Fruit fly (Drosophila melanogaster) whole organism, embryonic: ENCODE data around the gene Pis.
A peak's percentile ranks its signal among the peaks of the same experiment; 100 is the strongest.

ENCODE experiments used
- CG10462 ChIP-seq: fragments of 200-800 bp; sonication (Bioruptor generic); optimal IDR thresholded peaks from 2 replicates; lab custom pipeline; 2016; ENCODE audit warnings: missing biosample characterization, missing genetic modification characterization
- CG11085 ChIP-seq: fragments of 200-800 bp; sonication (Bioruptor generic); IDR thresholded peaks from 2 replicates; pipeline ENCODE4 v1.3.6; 2022; ENCODE audit warnings: missing biosample characterization, missing genetic modification characterization
- CG14710 ChIP-seq: fragments of 200-800 bp; sonication (Bioruptor generic); optimal IDR thresholded peaks from 3 replicates; lab custom pipeline; 2019; ENCODE audit warnings: missing biosample characterization, mild to moderate bottlenecking, missing genetic modification characterization, moderate library complexity
- CG15479 ChIP-seq: fragments of 200-800 bp; sonication (Bioruptor generic); optimal IDR thresholded peaks from 3 replicates; lab custom pipeline; 2019; ENCODE audit warnings: missing biosample characterization, mild to moderate bottlenecking, missing genetic modification characterization, moderate library complexity
- CG1603 ChIP-seq: fragments of 200-800 bp; sonication (Bioruptor generic); optimal IDR thresholded peaks from 2 replicates; lab custom pipeline; 2019; ENCODE audit warnings: missing biosample characterization, mild to moderate bottlenecking, missing genetic modification characterization, moderate library complexity
- CG18476 ChIP-seq: fragments of 200-800 bp; sonication (Bioruptor generic); optimal IDR thresholded peaks from 2 replicates; lab custom pipeline; 2016; ENCODE audit warnings: missing biosample characterization, mild to moderate bottlenecking, missing genetic modification characterization
- CG2712 ChIP-seq: fragments of 200-800 bp; optimal IDR thresholded peaks from 3 replicates; lab custom pipeline; 2019; ENCODE audit warnings: missing biosample characterization, mild to moderate bottlenecking, missing genetic modification characterization, moderate library complexity
- CG33557 ChIP-seq: fragments of 200-800 bp; sonication (Bioruptor generic); optimal IDR thresholded peaks from 2 replicates; lab custom pipeline; 2019; ENCODE audit warnings: missing biosample characterization, mild to moderate bottlenecking, missing genetic modification characterization, moderate library complexity
- CG34224 ChIP-seq: fragments of 200-800 bp; sonication (Bioruptor generic); IDR thresholded peaks from 3 replicates; pipeline ENCODE4 v1.3.6; 2022; ENCODE audit warnings: missing biosample characterization, missing genetic modification characterization; ENCODE audit not compliant: partially characterized antibody
- CG3726 ChIP-seq: fragments of 200-800 bp; sonication (Bioruptor generic); IDR thresholded peaks from 3 replicates; pipeline ENCODE4, ENCODE4 v1.3.6; 2022; ENCODE audit warnings: missing biosample characterization, missing genetic modification characterization
- CG4328 ChIP-seq: fragments of 200-800 bp; sonication (Bioruptor generic); optimal IDR thresholded peaks from 3 replicates; lab custom pipeline; 2017; ENCODE audit warnings: missing biosample characterization, missing genetic modification reagents, missing genetic modification characterization
- CG5245 ChIP-seq: fragments of 200-800 bp; sonication (Bioruptor generic); optimal IDR thresholded peaks from 3 replicates; lab custom pipeline; 2016; ENCODE audit warnings: missing biosample characterization, missing genetic modification characterization
- CG8281 ChIP-seq: fragments of 200-800 bp; sonication (Bioruptor generic); optimal IDR thresholded peaks from 2 replicates; lab custom pipeline; 2018; ENCODE audit warnings: missing biosample characterization, mild to moderate bottlenecking, missing genetic modification characterization, moderate library complexity
- CG8388 ChIP-seq: fragments of 200-800 bp; sonication (Bioruptor generic); optimal IDR thresholded peaks from 2 replicates; lab custom pipeline; 2019; ENCODE audit warnings: missing biosample characterization, mild to moderate bottlenecking, missing genetic modification characterization, moderate library complexity
- CG8944 ChIP-seq: fragments of 200-800 bp; sonication (Bioruptor generic); optimal IDR thresholded peaks from 3 replicates; lab custom pipeline; 2016; ENCODE audit warnings: missing biosample characterization, missing genetic modification characterization
- CG9727 ChIP-seq: fragments of 200-800 bp; sonication (Bioruptor generic); optimal IDR thresholded peaks from 3 replicates; lab custom pipeline; 2017; ENCODE audit warnings: missing biosample characterization, mild to moderate bottlenecking, missing genetic modification characterization
- CoRest ChIP-seq: fragments of 200-800 bp; sonication (Bioruptor generic); optimal IDR thresholded peaks from 3 replicates; lab custom pipeline; 2018; ENCODE audit warnings: missing biosample characterization, mild to moderate bottlenecking, missing genetic modification characterization, moderate library complexity
- Dad ChIP-seq: fragments of 200-800 bp; sonication (Bioruptor generic); optimal IDR thresholded peaks from 3 replicates; lab custom pipeline; 2016; ENCODE audit warnings: missing biosample characterization, missing genetic modification characterization
- Dbx ChIP-seq: fragments of 200-800 bp; sonication (Bioruptor generic); IDR thresholded peaks from 3 replicates; pipeline ENCODE4 v1.3.6; 2022; ENCODE audit warnings: missing biosample characterization, missing genetic modification characterization
- H15 ChIP-seq: fragments of 200-800 bp; sonication (Bioruptor generic); IDR thresholded peaks from 3 replicates; pipeline ENCODE4 v1.3.6; 2022; ENCODE audit warnings: missing biosample characterization, missing genetic modification characterization
- Hr39 ChIP-seq: fragments of >200 bp; optimal IDR thresholded peaks from 2 replicates; lab custom pipeline; 2017
- MBD-R2 ChIP-seq: fragments of 200-800 bp; sonication (Bioruptor generic); IDR thresholded peaks from 2 replicates; pipeline ENCODE4 v1.3.6; 2022; ENCODE audit warnings: missing biosample characterization, missing genetic modification characterization
- Myb ChIP-seq: fragments of 200-800 bp; sonication (Bioruptor generic); optimal IDR thresholded peaks from 2 replicates; lab custom pipeline; 2016; ENCODE audit warnings: missing biosample characterization, missing genetic modification characterization
- NC2α ChIP-seq: fragments of 200-800 bp; sonication (Bioruptor generic); optimal IDR thresholded peaks from 2 replicates; lab custom pipeline; 2016; ENCODE audit warnings: missing biosample characterization, missing genetic modification characterization
- Nf-YC ChIP-seq: fragments of 200-800 bp; optimal IDR thresholded peaks from 3 replicates; lab custom pipeline; 2019; ENCODE audit warnings: missing biosample characterization, mild to moderate bottlenecking, missing genetic modification characterization, moderate library complexity
- Oli ChIP-seq: fragments of 200-800 bp; sonication (Bioruptor generic); optimal IDR thresholded peaks from 2 replicates; lab custom pipeline; 2018; ENCODE audit warnings: missing biosample characterization, mild to moderate bottlenecking, missing genetic modification characterization, moderate library complexity
- Sry-β ChIP-seq: fragments of 200-800 bp; sonication (Bioruptor generic); optimal IDR thresholded peaks from 2 replicates; lab custom pipeline; 2018; ENCODE audit warnings: missing biosample characterization, mild to moderate bottlenecking, missing genetic modification characterization, moderate library complexity
- cad ChIP-seq: fragments of >200 bp; optimal IDR thresholded peaks from 2 replicates; lab custom pipeline; 2017; ENCODE audit warnings: missing biosample characterization, missing genetic modification characterization
- crc ChIP-seq: fragments of 200-800 bp; sonication (Bioruptor generic); optimal IDR thresholded peaks from 2 replicates; lab custom pipeline; 2016; ENCODE audit warnings: missing biosample characterization, missing genetic modification characterization
- fd102C ChIP-seq: fragments of 200-800 bp; sonication (Bioruptor generic); optimal IDR thresholded peaks from 2 replicates; lab custom pipeline; 2018; ENCODE audit warnings: missing biosample characterization, mild to moderate bottlenecking, missing genetic modification characterization, moderate library complexity
- fd3F ChIP-seq: fragments of 200-800 bp; sonication (Bioruptor generic); optimal IDR thresholded peaks from 2 replicates; lab custom pipeline; 2018; ENCODE audit warnings: missing biosample characterization, mild to moderate bottlenecking, missing genetic modification characterization, moderate library complexity
- gfzf ChIP-seq: fragments of 200-800 bp; sonication (Bioruptor generic); optimal IDR thresholded peaks from 2 replicates; lab custom pipeline; 2016; ENCODE audit warnings: missing biosample characterization, mild to moderate bottlenecking, missing genetic modification characterization, moderate library complexity
- lov ChIP-seq, 2 experiments: fragments of 200-800 bp in 1 of 2; fragments of >200 bp in 1 of 2; sonication (Bioruptor generic) in 1 of 2; IDR thresholded peaks in 1 of 2; optimal IDR thresholded peaks in 1 of 2; 2 replicates in 1 of 2; 3 replicates in 1 of 2; pipeline versions ENCODE4 v1.3.6 to Lab custom; 2017 to 2022; ENCODE audit warnings: missing biosample characterization in 1 of 2, missing genetic modification characterization in 1 of 2
- luna ChIP-seq: fragments of 200-800 bp; sonication (Bioruptor generic); optimal IDR thresholded peaks from 2 replicates; lab custom pipeline; 2016; ENCODE audit warnings: missing biosample characterization, missing genetic modification characterization
- pan ChIP-seq, 4 experiments: fragments of >200 bp in 3 of 4; fragments of 200-800 bp in 1 of 4; sonication (Bioruptor generic) in 1 of 4; optimal IDR thresholded peaks in 3 of 4; IDR thresholded peaks in 1 of 4; 2 replicates each; pipeline versions ENCODE4 v1.3.6 to Lab custom; 2017 to 2022; ENCODE audit warnings: missing biosample characterization in 2 of 4, missing genetic modification characterization in 2 of 4, mixed read lengths in 1 of 4
- run ChIP-seq: fragments of 200-800 bp; sonication (Bioruptor generic); optimal IDR thresholded peaks from 3 replicates; lab custom pipeline; 2018; ENCODE audit warnings: missing biosample characterization, mild to moderate bottlenecking, missing genetic modification characterization
- tll ChIP-seq, 2 experiments: fragments of 200-800 bp in 1 of 2; fragments of >200 bp in 1 of 2; sonication (Bioruptor generic) in 1 of 2; optimal IDR thresholded peaks; 2 replicates each; lab custom pipeline; 2017 to 2019; ENCODE audit warnings: missing biosample characterization in 2 of 2, missing genetic modification characterization in 2 of 2, mild to moderate bottlenecking in 1 of 2, moderate library complexity in 1 of 2
- unc-4 ChIP-seq: fragments of 200-800 bp; sonication (Bioruptor generic); IDR thresholded peaks from 2 replicates; pipeline ENCODE4 v1.3.6; 2022; ENCODE audit warnings: missing biosample characterization, missing genetic modification characterization; ENCODE audit not compliant: partially characterized antibody
- zen ChIP-seq: fragments of 200-800 bp; sonication (Bioruptor generic); optimal IDR thresholded peaks from 3 replicates; lab custom pipeline; 2018; ENCODE audit warnings: missing biosample characterization, mild to moderate bottlenecking, missing genetic modification characterization, moderate library complexity
- zen2 ChIP-seq: fragments of 200-800 bp; sonication (Bioruptor generic); IDR thresholded peaks from 3 replicates; pipeline ENCODE4 v1.3.6; 2022; ENCODE audit warnings: missing biosample characterization, missing genetic modification characterization; ENCODE audit not compliant: partially characterized antibody

The Pis gene

dm6 chrX:15696854-15697540 lies 6.6 kb downstream of the Pis start, which contains the start of gene CG8128 (continued):
- TF ChIP-seq gfzf (GFP tag; lab: Kevin White, UChicago) (no peak), crc (GFP tag; lab: Kevin White, UChicago) (no peak), CG33557 (no peak), CG8281 (no peak), run (tag; lab: Kevin White, UChicago) (no peak), CG8388 (GFP tag; lab: Kevin White, UChicago) (no peak), CG1603 (tag; lab: Kevin White, UChicago) (peak; percentile 42), Nf-YC (tag; lab: Kevin White, UChicago) (no peak), CoRest (peak; percentile 20), NC2α (GFP tag; lab: Kevin White, UChicago) (no peak), CG4328 (GFP tag; lab: Kevin White, UChicago) (no peak), Dbx (GFP tag; lab: Robert Waterston, UW) (no peak), lov (optimal IDR thresholded peaks at IDR 0.05; lab: Kevin White, UChicago) (no peak), lov (GFP tag; IDR thresholded peaks at IDR 0.05; lab: Robert Waterston, UW) (no peak), CG11085 (GFP tag; lab: Robert Waterston, UW) (no peak), Hr39 (lab: Kevin White, UChicago) (no peak), MBD-R2 (GFP tag; lab: Robert Waterston, UW) (no peak; the same call in 1 of the 2 replicates), CG14710 (tag; lab: Kevin White, UChicago) (peak; percentile 24), zen2 (GFP tag; lab: Robert Waterston, UW) (no peak), Dad (GFP tag; lab: Kevin White, UChicago) (no peak), CG3726 (GFP tag; lab: Robert Waterston, UW) (no peak), CG2712 (tag; lab: Kevin White, UChicago) (peak; percentile 14), H15 (GFP tag; lab: Robert Waterston, UW) (no peak), CG34224 (GFP tag; lab: Robert Waterston, UW) (no peak)

DNA sequence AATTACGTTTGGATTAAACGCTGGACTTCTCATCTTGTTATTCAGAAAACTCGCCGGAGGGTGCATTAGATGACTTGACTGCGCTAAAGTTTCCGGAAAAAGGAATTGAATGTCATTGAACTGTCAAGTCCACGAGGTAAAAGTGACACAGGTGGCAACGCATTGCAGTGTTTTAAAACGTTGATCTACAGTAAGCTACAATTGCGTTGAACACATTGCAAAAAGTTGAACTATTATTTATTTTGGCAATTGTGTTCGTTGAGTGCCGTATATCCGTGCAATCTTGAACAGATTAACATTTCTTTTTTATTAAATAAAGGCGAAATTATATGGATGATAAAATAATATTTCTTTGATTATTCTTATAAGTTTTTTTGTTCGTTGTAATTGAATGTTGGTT lies 14.8 kb downstream of the Pis start, which contains the start of gene CG15599:
Gene CG15599, minus strand, starts transcription at position 101 of the 400 bp plus-strand sequence.
- TF ChIP-seq run (tag; lab: Kevin White, UChicago): no peak

DNA sequence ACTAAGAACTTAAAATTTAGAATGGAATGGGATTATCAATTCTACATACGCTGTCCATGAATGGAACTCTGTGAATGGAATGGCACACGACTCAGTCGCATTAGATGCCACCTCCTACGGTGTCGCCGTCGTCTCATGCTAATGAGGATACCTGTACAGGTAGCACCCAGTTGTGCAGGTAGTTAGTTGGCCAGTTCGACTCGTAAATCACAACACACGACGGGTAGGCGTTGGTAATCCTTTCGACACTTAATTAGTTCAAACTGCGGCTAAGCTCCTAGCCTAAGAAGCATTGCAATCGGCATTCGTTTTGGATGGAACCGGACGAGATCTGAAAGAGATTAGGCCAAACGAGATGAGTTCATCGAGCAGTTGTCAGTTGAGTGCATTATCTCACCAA lies 19.2 kb downstream of the Pis start:
- peak in 1 of 2 experiments; percentile 65 for TF ChIP-seq tll (GFP tag; optimal IDR thresholded peaks at IDR 0.05; lab: Kevin White, UChicago)
- no peak for TF ChIP-seq luna (GFP tag; lab: Kevin White, UChicago)
- peak; percentile 45 for TF ChIP-seq CG15479 (GFP tag; lab: Kevin White, UChicago)
- TF ChIP-seq Myb (GFP tag; lab: Kevin White, UChicago): no peak
- TF ChIP-seq Oli (tag; lab: Kevin White, UChicago): no peak
- TF ChIP-seq cad (GFP tag; lab: Kevin White, UChicago): peak; percentile 54
- no peak for TF ChIP-seq fd102C
- no peak for TF ChIP-seq fd3F (GFP tag; lab: Kevin White, UChicago)
- no peak for TF ChIP-seq pan (optimal IDR thresholded peaks at IDR 0.05; lab: Kevin White, UChicago)
- TF ChIP-seq pan (GFP tag; optimal IDR thresholded peaks at IDR 0.05 in 1 of 2, IDR thresholded peaks at IDR 0.05 in 1 of 2): no peak
- TF ChIP-seq zen (tag; lab: Kevin White, UChicago): peak; percentile 96
- no peak for TF ChIP-seq CG9727 (GFP tag; lab: Kevin White, UChicago)
- TF ChIP-seq unc-4 (GFP tag; lab: Robert Waterston, UW): no peak
- no peak for TF ChIP-seq CG5245 (GFP tag; lab: Kevin White, UChicago)
- no peak for TF ChIP-seq CG10462
- no peak for TF ChIP-seq CG8944 (GFP tag; lab: Kevin White, UChicago)
- no peak for TF ChIP-seq CG14710 (tag; lab: Kevin White, UChicago)
- no peak for TF ChIP-seq CG18476 (GFP tag; lab: Kevin White, UChicago)
- TF ChIP-seq Sry-β (GFP tag; lab: Kevin White, UChicago): no peak
